Fruit fly (Drosophila melanogaster) whole organism, embryonic: ENCODE results near the gene Pgant2.

Experiments used
- Atf3 ChIP-seq: fragments of 200-800 bp; sonication (Bioruptor generic); optimal IDR thresholded peaks from 3 replicates; lab custom pipeline; 2016; ENCODE audit warnings: missing biosample characterization, missing genetic modification characterization
- Blimp-1 ChIP-seq: fragments of 200-800 bp; sonication (Bioruptor generic); optimal IDR thresholded peaks from 3 replicates; lab custom pipeline; 2018; ENCODE audit warnings: missing biosample characterization, missing genetic modification characterization, mild to moderate bottlenecking, moderate library complexity, missing genetic modification reagents
- CG10209 ChIP-seq: fragments of 200-800 bp; sonication (Bioruptor generic); optimal IDR thresholded peaks from 3 replicates; lab custom pipeline; 2017; ENCODE audit warnings: missing biosample characterization, mild to moderate bottlenecking, missing genetic modification characterization, missing genetic modification reagents
- CG10321 ChIP-seq: fragments of 200-800 bp; sonication (Bioruptor generic); IDR thresholded peaks from 2 replicates; pipeline ENCODE4 v1.3.6; 2022; ENCODE audit warnings: missing biosample characterization, missing genetic modification characterization
- CG10654 ChIP-seq: fragments of 200-800 bp; sonication (Bioruptor generic); optimal IDR thresholded peaks from 2 replicates; lab custom pipeline; 2016; ENCODE audit warnings: missing biosample characterization, missing genetic modification characterization
- CG11247 ChIP-seq: fragments of 200-800 bp; sonication (Bioruptor generic); IDR thresholded peaks from 2 replicates; pipeline ENCODE4 v1.3.6; 2022; ENCODE audit warnings: missing biosample characterization, missing genetic modification characterization
- CG12071 ChIP-seq: fragments of 200-800 bp; sonication (Bioruptor generic); optimal IDR thresholded peaks from 3 replicates; lab custom pipeline; 2018; ENCODE audit warnings: missing biosample characterization, mild to moderate bottlenecking, missing genetic modification characterization
- CG12155 ChIP-seq: fragments of 200-800 bp; sonication (Bioruptor generic); optimal IDR thresholded peaks from 3 replicates; lab custom pipeline; 2016; ENCODE audit warnings: missing biosample characterization, missing genetic modification characterization
- CG12659 ChIP-seq: fragments of 200-800 bp; sonication (Bioruptor generic); optimal IDR thresholded peaks from 3 replicates; lab custom pipeline; 2017; ENCODE audit warnings: mild to moderate bottlenecking, missing biosample characterization, missing genetic modification reagents, missing genetic modification characterization
- CG12744 ChIP-seq: fragments of 200-800 bp; sonication (Bioruptor generic); optimal IDR thresholded peaks from 2 replicates; lab custom pipeline; 2016; ENCODE audit warnings: missing biosample characterization, missing genetic modification characterization
- CG13775 ChIP-seq: fragments of 200-800 bp; sonication (Bioruptor generic); optimal IDR thresholded peaks from 3 replicates; lab custom pipeline; 2017; ENCODE audit warnings: missing biosample characterization, mild to moderate bottlenecking, missing genetic modification characterization
- CG14710 ChIP-seq: fragments of 200-800 bp; sonication (Bioruptor generic); optimal IDR thresholded peaks from 3 replicates; lab custom pipeline; 2019; ENCODE audit warnings: missing biosample characterization, mild to moderate bottlenecking, missing genetic modification characterization, moderate library complexity
- CG1529 ChIP-seq: fragments of 200-800 bp; sonication (Bioruptor generic); optimal IDR thresholded peaks from 3 replicates; lab custom pipeline; 2018; ENCODE audit warnings: missing biosample characterization, missing genetic modification characterization
- CG1603 ChIP-seq: fragments of 200-800 bp; sonication (Bioruptor generic); optimal IDR thresholded peaks from 2 replicates; lab custom pipeline; 2019; ENCODE audit warnings: missing biosample characterization, mild to moderate bottlenecking, missing genetic modification characterization, moderate library complexity
- CG17359 ChIP-seq: fragments of 200-800 bp; sonication (Bioruptor generic); optimal IDR thresholded peaks from 3 replicates; lab custom pipeline; 2018; ENCODE audit warnings: missing biosample characterization, mild to moderate bottlenecking, missing genetic modification characterization, moderate library complexity
- CG2116 ChIP-seq: fragments of 200-800 bp; sonication (Bioruptor generic); optimal IDR thresholded peaks from 3 replicates; lab custom pipeline; 2018; ENCODE audit warnings: missing biosample characterization, mild to moderate bottlenecking, missing genetic modification characterization
- CG2712 ChIP-seq: fragments of 200-800 bp; optimal IDR thresholded peaks from 3 replicates; lab custom pipeline; 2019; ENCODE audit warnings: missing biosample characterization, mild to moderate bottlenecking, missing genetic modification characterization, moderate library complexity
- CG3407 ChIP-seq: fragments of 200-800 bp; sonication (Bioruptor generic); optimal IDR thresholded peaks from 2 replicates; lab custom pipeline; 2018; ENCODE audit warnings: missing biosample characterization, mild to moderate bottlenecking, missing genetic modification characterization
- CG5180 ChIP-seq: fragments of 200-800 bp; sonication (Bioruptor generic); optimal IDR thresholded peaks from 3 replicates; lab custom pipeline; 2017; ENCODE audit warnings: missing biosample characterization, missing genetic modification characterization, mild to moderate bottlenecking, moderate library complexity, missing genetic modification reagents
- CG5245 ChIP-seq: fragments of 200-800 bp; sonication (Bioruptor generic); optimal IDR thresholded peaks from 3 replicates; lab custom pipeline; 2016; ENCODE audit warnings: missing biosample characterization, missing genetic modification characterization
- CG5953 ChIP-seq: fragments of 200-800 bp; sonication (Bioruptor generic); IDR thresholded peaks from 2 replicates; pipeline ENCODE4 v1.3.6; 2022; ENCODE audit warnings: missing biosample characterization, missing genetic modification characterization
- CG6254 ChIP-seq: fragments of 200-800 bp; sonication (Bioruptor generic); optimal IDR thresholded peaks from 3 replicates; lab custom pipeline; 2017; ENCODE audit warnings: mild to moderate bottlenecking, missing biosample characterization, missing genetic modification reagents, missing genetic modification characterization
- CG8281 ChIP-seq: fragments of 200-800 bp; sonication (Bioruptor generic); optimal IDR thresholded peaks from 2 replicates; lab custom pipeline; 2018; ENCODE audit warnings: missing biosample characterization, mild to moderate bottlenecking, missing genetic modification characterization, moderate library complexity
- CG8359 ChIP-seq: fragments of 200-800 bp; sonication (Bioruptor generic); optimal IDR thresholded peaks from 2 replicates; lab custom pipeline; 2017; ENCODE audit warnings: missing biosample characterization, mild to moderate bottlenecking, missing genetic modification characterization, borderline replicate concordance
- CG8388 ChIP-seq: fragments of 200-800 bp; sonication (Bioruptor generic); optimal IDR thresholded peaks from 2 replicates; lab custom pipeline; 2019; ENCODE audit warnings: missing biosample characterization, mild to moderate bottlenecking, missing genetic modification characterization, moderate library complexity
- E2f1 ChIP-seq: fragments of 200-800 bp; sonication (Bioruptor generic); IDR thresholded peaks from 2 replicates; pipeline ENCODE4 v1.3.6; 2022; ENCODE audit warnings: missing biosample characterization, missing genetic modification characterization
- Fer1 ChIP-seq: fragments of 200-800 bp; sonication (Bioruptor generic); optimal IDR thresholded peaks from 2 replicates; lab custom pipeline; 2017; ENCODE audit warnings: missing biosample characterization, mild to moderate bottlenecking, missing genetic modification characterization
- Fer3 ChIP-seq: fragments of 200-800 bp; sonication (Bioruptor generic); optimal IDR thresholded peaks from 2 replicates; lab custom pipeline; 2018; ENCODE audit warnings: missing biosample characterization, mild to moderate bottlenecking, missing genetic modification characterization, moderate library complexity
- H15 ChIP-seq: fragments of 200-800 bp; sonication (Bioruptor generic); IDR thresholded peaks from 3 replicates; pipeline ENCODE4 v1.3.6; 2022; ENCODE audit warnings: missing biosample characterization, missing genetic modification characterization
- HLH3B ChIP-seq: fragments of 200-800 bp; sonication (Bioruptor generic); IDR thresholded peaks from 2 replicates; pipeline ENCODE4 v1.3.6; 2022; ENCODE audit warnings: missing biosample characterization, missing genetic modification characterization
- Hr78 ChIP-seq, 2 experiments: fragments of 200-800 bp in 1 of 2; fragments of >200 bp in 1 of 2; sonication (Bioruptor generic) in 1 of 2; optimal IDR thresholded peaks; 2 replicates each; lab custom pipeline; 2017 to 2019; ENCODE audit warnings: missing biosample characterization in 2 of 2, missing genetic modification characterization in 2 of 2, mild to moderate bottlenecking in 1 of 2, moderate library complexity in 1 of 2
- NC2β ChIP-seq: fragments of 200-800 bp; sonication (Bioruptor generic); optimal IDR thresholded peaks from 2 replicates; lab custom pipeline; 2016; ENCODE audit warnings: missing biosample characterization, missing genetic modification characterization
- Nf-YC ChIP-seq: fragments of 200-800 bp; optimal IDR thresholded peaks from 3 replicates; lab custom pipeline; 2019; ENCODE audit warnings: missing biosample characterization, mild to moderate bottlenecking, missing genetic modification characterization, moderate library complexity
- Oli ChIP-seq: fragments of 200-800 bp; sonication (Bioruptor generic); optimal IDR thresholded peaks from 2 replicates; lab custom pipeline; 2018; ENCODE audit warnings: missing biosample characterization, mild to moderate bottlenecking, missing genetic modification characterization, moderate library complexity
- Pdp1 ChIP-seq, 2 experiments: fragments of 200-800 bp; sonication (Bioruptor generic); optimal IDR thresholded peaks; 3 replicates each; lab custom pipeline; 2016; ENCODE audit warnings: missing biosample characterization in 2 of 2, missing genetic modification characterization in 2 of 2, mild to moderate bottlenecking in 1 of 2, moderate library complexity in 1 of 2
- Rx ChIP-seq: fragments of 200-800 bp; sonication (Bioruptor generic); IDR thresholded peaks from 2 replicates; pipeline ENCODE4 v1.3.6; 2022; ENCODE audit warnings: missing biosample characterization, missing genetic modification characterization
- Scr ChIP-seq: fragments of 200-800 bp; sonication (Bioruptor generic); IDR thresholded peaks from 2 replicates; pipeline ENCODE4 v1.3.6; 2022; ENCODE audit warnings: missing biosample characterization, missing genetic modification characterization; ENCODE audit not compliant: partially characterized antibody
- cwo ChIP-seq: fragments of 200-800 bp; sonication (Bioruptor generic); optimal IDR thresholded peaks from 3 replicates; lab custom pipeline; 2017; ENCODE audit warnings: missing biosample characterization, missing genetic modification characterization, mild to moderate bottlenecking, moderate library complexity, missing genetic modification reagents
- dmrt11E ChIP-seq: fragments of 200-800 bp; sonication (Bioruptor generic); optimal IDR thresholded peaks from 3 replicates; lab custom pipeline; 2018; ENCODE audit warnings: missing biosample characterization, mild to moderate bottlenecking, missing genetic modification characterization, moderate library complexity
- dysf ChIP-seq: fragments of 200-800 bp; sonication (Bioruptor generic); IDR thresholded peaks from 3 replicates; pipeline ENCODE4 v1.3.6; 2022; ENCODE audit warnings: missing biosample characterization, missing genetic modification characterization
- gcm ChIP-seq: fragments of 200-800 bp; sonication (Bioruptor generic); optimal IDR thresholded peaks from 2 replicates; lab custom pipeline; 2019; ENCODE audit warnings: missing biosample characterization, mild to moderate bottlenecking, missing genetic modification characterization, moderate library complexity
- grau ChIP-seq: fragments of 200-800 bp; optimal IDR thresholded peaks from 3 replicates; lab custom pipeline; 2019; ENCODE audit warnings: missing biosample characterization, mild to moderate bottlenecking, missing genetic modification characterization, moderate library complexity
- mirr ChIP-seq: fragments of 200-800 bp; sonication (Bioruptor generic); optimal IDR thresholded peaks from 3 replicates; lab custom pipeline; 2018; ENCODE audit warnings: missing biosample characterization, mild to moderate bottlenecking, missing genetic modification characterization
- scrt ChIP-seq: fragments of 200-800 bp; sonication (Bioruptor generic); optimal IDR thresholded peaks from 2 replicates; lab custom pipeline; 2018; ENCODE audit warnings: missing biosample characterization, mild to moderate bottlenecking, missing genetic modification characterization, moderate library complexity
- sens-2 ChIP-seq: fragments of 200-800 bp; sonication (Bioruptor generic); IDR thresholded peaks from 2 replicates; pipeline ENCODE4 v1.3.6; 2022; ENCODE audit warnings: missing biosample characterization, missing genetic modification characterization
- so ChIP-seq: fragments of 200-800 bp; sonication (Bioruptor generic); IDR thresholded peaks from 3 replicates; pipeline ENCODE4 v1.3.6; 2022; ENCODE audit warnings: missing biosample characterization, missing genetic modification characterization
- sqz ChIP-seq: fragments of 200-800 bp; sonication (Bioruptor generic); optimal IDR thresholded peaks from 3 replicates; lab custom pipeline; 2018; ENCODE audit warnings: missing biosample characterization, mild to moderate bottlenecking, missing genetic modification characterization
- stc ChIP-seq: fragments of 200-800 bp; sonication (Bioruptor generic); IDR thresholded peaks from 2 replicates; pipeline ENCODE4 v1.3.6; 2022; ENCODE audit warnings: missing biosample characterization, missing genetic modification characterization
- ttk ChIP-seq: fragments of 200-800 bp; sonication (Bioruptor generic); IDR thresholded peaks from 2 replicates; pipeline ENCODE4 v2.1.2; 2022; ENCODE audit warnings: missing biosample characterization, missing genetic modification characterization

The Pgant2 gene

dm6 chr2L:3437068-3437467, 10.5 kb upstream of the Pgant2 start (continued):
- TF ChIP-seq CG10321: peak; percentile 49; the same call in 1 of the 2 replicates
- TF ChIP-seq Pdp1 (GFP tag; optimal IDR thresholded peaks at IDR 0.05; lab: Kevin White, UChicago): peak; percentile 18 to 24
- TF ChIP-seq Nf-YC: peak; percentile 40
- peak; percentile 80 for TF ChIP-seq CG2712
- no peak for TF ChIP-seq Scr
- TF ChIP-seq Rx (GFP tag; lab: Robert Waterston, UW): peak; percentile 17; the same call in 1 of the 2 replicates
- peak; percentile 32 for TF ChIP-seq CG8359
- TF ChIP-seq CG8281 (tag; lab: Kevin White, UChicago): peak; percentile 29
- peak in 1 of 2 experiments; percentile 12 for TF ChIP-seq Hr78 (GFP tag; optimal IDR thresholded peaks at IDR 0.05; lab: Kevin White, UChicago)
- peak; percentile 89 for TF ChIP-seq CG1603 (tag; lab: Kevin White, UChicago)
- peak; percentile 6 for TF ChIP-seq CG5245
- TF ChIP-seq CG12071 (GFP tag; lab: Kevin White, UChicago): peak; percentile 63
- peak; percentile 79 for TF ChIP-seq CG17359 (tag; lab: Kevin White, UChicago)
- TF ChIP-seq CG12155: no peak
- TF ChIP-seq E2f1 (GFP tag; lab: Robert Waterston, UW): peak; percentile 49
- TF ChIP-seq ttk (GFP tag; lab: Robert Waterston, UW): 0 out of 2 replicates have a peak, but pooled peaks have one; percentile 41
- TF ChIP-seq scrt: peak; percentile 34
- TF ChIP-seq CG11247 (GFP tag; lab: Robert Waterston, UW): no peak
- TF ChIP-seq sqz (GFP tag; lab: Kevin White, UChicago): peak; percentile 42
- peak; percentile 34 for TF ChIP-seq dmrt11E (tag; lab: Kevin White, UChicago)
- TF ChIP-seq Atf3 (GFP tag; lab: Kevin White, UChicago): no peak
- no peak for TF ChIP-seq CG2116 (GFP tag; lab: Kevin White, UChicago)
- TF ChIP-seq Blimp-1 (GFP tag; lab: Kevin White, UChicago): peak; percentile 69
- peak; percentile 34 for TF ChIP-seq CG8388 (GFP tag; lab: Kevin White, UChicago)
- peak; percentile 51 for TF ChIP-seq gcm (GFP tag; lab: Kevin White, UChicago)
- TF ChIP-seq so (GFP tag; lab: Robert Waterston, UW): peak; percentile 77
- TF ChIP-seq CG10209 (GFP tag; lab: Kevin White, UChicago): peak; percentile 27
- TF ChIP-seq CG12659 (GFP tag; lab: Kevin White, UChicago): peak; percentile 35
- TF ChIP-seq dysf (GFP tag; lab: Robert Waterston, UW): peak; percentile 65
- peak; percentile 39 for TF ChIP-seq grau
- peak; percentile 61 for TF ChIP-seq CG6254 (GFP tag; lab: Kevin White, UChicago)
- peak; percentile 37 for TF ChIP-seq CG14710
- peak; percentile 66 for TF ChIP-seq Oli
- no peak for TF ChIP-seq CG13775 (GFP tag; lab: Kevin White, UChicago)
- TF ChIP-seq H15 (GFP tag; lab: Robert Waterston, UW): peak; percentile 56; the same call in 1 of the 3 replicates
- no peak for TF ChIP-seq CG10654
- peak; percentile 7 for TF ChIP-seq cwo (GFP tag; lab: Kevin White, UChicago)
- peak; percentile 80 for TF ChIP-seq stc (GFP tag; lab: Robert Waterston, UW)
- no peak for TF ChIP-seq mirr (GFP tag; lab: Kevin White, UChicago)
- peak; percentile 69 for TF ChIP-seq Fer1 (GFP tag; lab: Kevin White, UChicago)
- TF ChIP-seq Fer3 (tag; lab: Kevin White, UChicago): peak; percentile 36
- TF ChIP-seq CG1529 (GFP tag; lab: Kevin White, UChicago): peak; percentile 40
- TF ChIP-seq CG5180 (GFP tag; lab: Kevin White, UChicago): peak; percentile 57
- no peak for TF ChIP-seq NC2β (GFP tag; lab: Kevin White, UChicago)
- TF ChIP-seq CG12744 (GFP tag; lab: Kevin White, UChicago): no peak
- TF ChIP-seq HLH3B (GFP tag; lab: Robert Waterston, UW): peak; percentile 73
- peak; percentile 63 for TF ChIP-seq sens-2 (GFP tag; lab: Robert Waterston, UW)
- 0 out of 2 replicates have a peak, but pooled peaks have one; percentile 16 for TF ChIP-seq CG5953 (GFP tag; lab: Robert Waterston, UW)
- TF ChIP-seq CG3407 (GFP tag; lab: Kevin White, UChicago): peak; percentile 45
